Worm (Caenorhabditis elegans): ENCODE results near the gene ufd-1.

DNA sequence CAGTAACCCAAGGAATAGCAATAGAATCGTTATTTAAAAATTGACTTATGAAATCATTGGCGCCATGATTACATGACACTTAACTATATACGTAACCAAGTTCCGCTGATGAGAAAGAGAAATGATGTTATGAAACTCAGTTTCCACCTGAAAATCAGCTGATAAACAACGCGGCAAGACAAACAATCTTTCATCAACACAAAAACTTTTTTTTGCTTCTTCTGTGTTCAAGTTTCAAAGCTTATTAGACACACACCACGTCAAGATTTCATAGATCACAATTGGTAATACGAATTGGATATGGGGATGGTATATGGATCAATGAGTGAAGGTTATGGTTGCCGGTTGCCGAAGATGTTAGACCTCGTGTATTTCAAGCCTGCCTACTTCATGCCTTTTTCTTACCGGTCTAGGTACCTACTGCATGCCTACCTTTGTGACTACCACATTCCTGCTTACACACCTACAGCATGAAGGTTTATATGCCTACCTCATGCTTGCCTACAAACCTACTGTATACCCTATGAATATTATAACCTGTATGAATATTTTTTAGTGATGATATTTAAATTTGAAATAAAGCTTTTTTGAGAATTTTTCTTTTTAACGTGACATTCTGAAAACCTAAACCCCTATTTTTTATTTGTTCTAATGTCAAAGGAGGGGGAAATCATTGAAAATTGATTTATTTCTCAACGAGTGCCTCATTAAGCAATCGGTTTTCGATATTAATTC is 6.4 kb upstream of the ufd-1 start, which contains the start of the genes F19B6.10 and wht-5:
- TF ChIP-seq flt-1 (GFP tag; IDR thresholded peaks at IDR 0.05) (no peak), ref-1 (GFP tag; conservative IDR thresholded peaks at IDR 0.05) (no peak), T22C8.4 (GFP tag; IDR thresholded peaks at IDR 0.05) (no peak), ztf-29 (GFP tag; IDR thresholded peaks at IDR 0.05) (no peak), cog-1 (tag; optimal IDR thresholded peaks at IDR 0.05) (no peak), ztf-23 (GFP tag; IDR thresholded peaks at IDR 0.05) (no peak), med-1 (GFP tag; optimal IDR thresholded peaks at IDR 0.05; ENCODE audit: insufficient read depth) (no peak)

All from whole organism, midembryonic.